Fruit fly (Drosophila melanogaster) whole organism, prepupa: Measurements from ENCODE around the gene CG3184.

Source experiments
- Gug ChIP-seq: fragments of 200-800 bp; sonication (Bioruptor generic); IDR thresholded peaks from 2 replicates; pipeline ENCODE4 v1.3.6; 2022; ENCODE audit warnings: missing biosample characterization, missing genetic modification characterization
- OdsH ChIP-seq: fragments of 200-800 bp; sonication (Bioruptor generic); optimal IDR thresholded peaks from 3 replicates; lab custom pipeline; 2016; ENCODE audit warnings: missing biosample characterization, missing genetic modification characterization

DNA sequence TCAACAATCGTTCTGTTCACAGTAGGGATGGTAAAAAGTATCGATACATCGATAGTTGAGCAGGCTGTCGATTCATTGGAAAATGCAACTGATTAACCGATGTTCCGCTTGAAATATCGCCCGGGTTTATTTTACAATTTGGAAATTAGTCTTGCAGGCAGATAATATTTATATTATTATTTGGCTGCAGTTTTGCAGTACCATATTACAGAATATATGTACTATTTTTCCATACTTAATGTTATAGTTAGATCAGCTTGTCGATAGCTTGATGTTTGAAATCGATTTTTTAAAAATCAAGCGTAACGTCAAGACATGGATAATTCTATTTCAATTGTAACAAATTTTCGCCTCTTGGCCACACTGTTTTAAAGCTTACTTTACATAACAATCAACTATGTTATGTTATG is 6.4 kb upstream of the CG3184 start, which contains the start of gene CG14442:
- TF ChIP-seq Gug (no peak), OdsH (no peak)
